Worm (Caenorhabditis elegans) whole organism, L2 larva: ENCODE measurements around the gene sre-18.

Experiments
- ama-1 ChIP-seq: fragments of 150-350 bp; optimal IDR thresholded peaks from 2 replicates; lab custom pipeline; 2018; ENCODE audit warnings: inconsistent platforms
- blmp-1 ChIP-seq: sonication (generic microtip); optimal IDR thresholded peaks from 2 replicates; lab custom pipeline; 2017; ENCODE audit warnings: missing genetic modification characterization, mild to moderate bottlenecking, missing compliant biosample characterization, antibody characterized with exemption, moderate library complexity; ENCODE audit not compliant: insufficient read depth
- ceh-82 ChIP-seq: fragments of 150-350 bp; optimal IDR thresholded peaks from 2 replicates; lab custom pipeline; 2014; ENCODE audit warnings: missing biosample characterization, missing genetic modification characterization
- elt-3 ChIP-seq: sonication (generic microtip); optimal IDR thresholded peaks from 2 replicates; lab custom pipeline; 2017; ENCODE audit warnings: missing biosample characterization, missing genetic modification characterization
- lin-13 ChIP-seq: fragments of 150-350 bp; optimal IDR thresholded peaks from 2 replicates; lab custom pipeline; 2014; ENCODE audit warnings: missing biosample characterization, missing genetic modification reagents, missing genetic modification characterization
- lin-39 ChIP-seq: fragments of 150-350 bp; optimal IDR thresholded peaks from 2 replicates; lab custom pipeline; 2014; ENCODE audit warnings: missing biosample characterization, missing genetic modification reagents, missing genetic modification characterization
- mdl-1 ChIP-seq, 2 experiments: fragments of 150-350 bp in 1 of 2; sonication (generic microtip) in 1 of 2; optimal IDR thresholded peaks; 2 replicates each; lab custom pipeline; 2017; ENCODE audit warnings: missing biosample characterization in 2 of 2, missing genetic modification characterization in 2 of 2
- nhr-11 ChIP-seq: fragments of 150-350 bp; optimal IDR thresholded peaks from 2 replicates; lab custom pipeline; 2014; ENCODE audit warnings: missing biosample characterization, missing genetic modification characterization
- nhr-237 ChIP-seq: fragments of 150-350 bp; optimal IDR thresholded peaks from 2 replicates; lab custom pipeline; 2014; ENCODE audit warnings: missing biosample characterization, missing genetic modification characterization
- nhr-6 ChIP-seq: fragments of 150-350 bp; optimal IDR thresholded peaks from 2 replicates; lab custom pipeline; 2014; ENCODE audit warnings: missing biosample characterization, missing genetic modification characterization
- unc-62 ChIP-seq: fragments of 150-350 bp; optimal IDR thresholded peaks from 2 replicates; lab custom pipeline; 2014; ENCODE audit warnings: missing biosample characterization, missing genetic modification reagents, missing genetic modification characterization
- zag-1 ChIP-seq: fragments of 150-350 bp; optimal IDR thresholded peaks from 2 replicates; lab custom pipeline; 2014; ENCODE audit warnings: missing biosample characterization, missing genetic modification characterization
- ztf-4 ChIP-seq: fragments of 150-350 bp; optimal IDR thresholded peaks from 2 replicates; lab custom pipeline; 2014; ENCODE audit warnings: missing biosample characterization, missing genetic modification characterization

DNA sequence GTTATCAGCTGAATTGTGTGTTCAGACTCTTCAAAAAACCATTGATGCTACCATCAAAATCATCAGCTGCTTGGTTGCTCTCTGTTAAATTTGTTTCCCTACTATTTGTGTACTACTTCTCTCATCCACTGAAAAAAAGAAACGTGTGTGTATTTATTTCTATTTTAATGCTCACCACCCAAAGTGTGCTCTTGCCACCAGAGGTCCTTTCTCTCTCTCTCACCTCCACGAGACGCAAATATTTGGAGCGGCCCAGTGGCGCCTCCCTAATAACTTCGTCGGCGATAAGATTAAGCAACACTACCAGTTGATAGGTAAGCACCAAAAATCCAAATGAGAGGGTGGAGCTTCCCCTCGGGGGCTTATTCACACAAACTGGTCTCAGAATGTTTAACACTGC is 28.8 kb downstream of the sre-18 start:
- no peak for TF ChIP-seq lin-39
- TF ChIP-seq zag-1 (tag; lab: Kevin White, UChicago) = no peak
- no peak for TF ChIP-seq unc-62 (GFP tag; lab: Kevin White, UChicago)
- TF ChIP-seq elt-3 (tag; lab: Kevin White, UChicago) = no peak
- no peak for TF ChIP-seq ceh-82 (tag; lab: Kevin White, UChicago)
- no peak for TF ChIP-seq lin-13 (GFP tag; lab: Kevin White, UChicago)
- no peak for TF ChIP-seq ztf-4 (tag; lab: Kevin White, UChicago)
- no peak for TF ChIP-seq ama-1 (lab: Kevin White, UChicago)
- no peak for TF ChIP-seq mdl-1 (tag; optimal IDR thresholded peaks at IDR 0.05; lab: Kevin White, UChicago)
- TF ChIP-seq nhr-6 (tag; lab: Kevin White, UChicago) = no peak
- no peak for TF ChIP-seq blmp-1
- no peak for TF ChIP-seq nhr-237
- TF ChIP-seq nhr-11 = no peak
